Fruit fly (Drosophila melanogaster): ENCODE measurements around the gene RhoL.

RhoL gene

DNA sequence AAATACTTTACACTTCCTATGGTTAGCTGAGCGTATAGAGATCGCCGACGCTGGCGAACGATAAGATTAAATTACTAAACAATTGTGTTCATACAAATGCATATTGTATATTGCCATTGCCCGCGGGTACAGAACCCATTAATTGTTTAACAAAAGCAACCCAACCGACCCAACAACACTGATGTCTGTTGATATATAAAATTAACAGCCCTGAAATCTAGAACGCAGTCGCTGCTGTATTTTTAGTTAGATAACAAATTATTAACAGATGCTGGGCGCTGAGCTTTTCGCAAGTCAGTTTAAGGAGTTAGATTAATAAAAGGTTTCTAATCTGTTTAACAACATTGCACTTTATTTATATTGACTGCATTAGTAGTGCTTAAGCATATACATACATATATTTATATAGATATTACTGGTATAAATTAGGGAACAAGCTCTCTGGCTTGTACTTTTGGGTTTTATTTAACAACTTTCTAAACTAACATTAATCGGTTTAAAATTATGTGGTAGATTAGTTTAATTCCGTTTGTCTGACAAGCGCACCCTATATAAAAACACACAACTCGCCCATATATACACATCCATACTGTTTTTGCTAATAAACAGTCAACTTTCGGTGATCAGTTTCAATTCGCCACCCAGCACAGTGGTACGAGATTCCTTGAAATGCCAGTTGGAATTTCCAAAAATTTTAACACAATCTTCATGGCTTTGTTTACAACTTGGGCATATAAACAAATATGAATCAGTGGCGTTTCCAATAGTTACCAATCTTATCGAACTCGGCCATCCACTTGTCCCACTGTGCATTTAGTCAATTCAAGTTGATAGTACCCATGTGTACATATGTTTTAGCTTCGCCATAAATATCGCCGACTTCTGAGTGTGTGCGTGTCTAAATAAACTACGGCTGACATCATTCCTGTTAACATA lies 25.8 kb upstream of the RhoL start (continued):
- TF ChIP-seq Ravus (GFP tag; IDR thresholded peaks at IDR 0.05) (peak; percentile 84), CG3281 (GFP tag; optimal IDR thresholded peaks at IDR 0.05) (peak; percentile 96), CG16813 (GFP tag; IDR thresholded peaks at IDR 0.05; ENCODE audit: partially characterized antibody) (no peak), CG8478 (optimal IDR thresholded peaks at IDR 0.05) (no peak), CG6854 (GFP tag; optimal IDR thresholded peaks at IDR 0.05) (peak; percentile 89), eve (GFP tag; optimal IDR thresholded peaks at IDR 0.05) (no peak), Ets65A (GFP tag) (peak; percentile 98), Med (GFP tag) (peak; percentile 100), CG31441 (GFP tag; IDR thresholded peaks at IDR 0.05) (no peak), psq (GFP tag; optimal IDR thresholded peaks at IDR 0.05) (peak; percentile 7), nmo (GFP tag; optimal IDR thresholded peaks at IDR 0.05) (peak; percentile 77), NfI (GFP tag; optimal IDR thresholded peaks at IDR 0.05) (peak; percentile 88), dati (GFP tag; IDR thresholded peaks at IDR 0.05) (peak; percentile 68), Hr39 (optimal IDR thresholded peaks at IDR 0.05) (no peak), CG8388 (GFP tag; optimal IDR thresholded peaks at IDR 0.05) (no peak), CG11723 (GFP tag; optimal IDR thresholded peaks at IDR 0.05) (no peak), gcm (GFP tag; optimal IDR thresholded peaks at IDR 0.05) (peak; percentile 43), Lpt (GFP tag; optimal IDR thresholded peaks at IDR 0.05) (no peak), Doc3 (GFP tag; IDR thresholded peaks at IDR 0.05; ENCODE audit: partially characterized antibody) (no peak), ATbp (GFP tag; optimal IDR thresholded peaks at IDR 0.05) (peak; percentile 81), CG6272 (GFP tag; IDR thresholded peaks at IDR 0.05) (peak; percentile 88), Gsc (GFP tag; IDR thresholded peaks at IDR 0.05) (no peak), CG11398 (GFP tag; optimal IDR thresholded peaks at IDR 0.05) (peak; percentile 67), wek (GFP tag; optimal IDR thresholded peaks at IDR 0.05) (peak; percentile 65), CG18764 (GFP tag; optimal IDR thresholded peaks at IDR 0.05) (peak; percentile 85), luna (GFP tag; optimal IDR thresholded peaks at IDR 0.05) (peak; percentile 93), jigr1 (GFP tag; IDR thresholded peaks at IDR 0.05) (peak; percentile 66; the same call in 1 of the 3 replicates), CG9797 (GFP tag; optimal IDR thresholded peaks at IDR 0.05) (no peak), gce (GFP tag; IDR thresholded peaks at IDR 0.05) (peak; percentile 82; the same call in 2 of the 3 replicates), CG1602 (GFP tag; optimal IDR thresholded peaks at IDR 0.05) (peak; percentile 63), aop (GFP tag; IDR thresholded peaks at IDR 0.05) (0 out of 2 replicates have a peak, but pooled peaks have one; percentile 24), seq (GFP tag; IDR thresholded peaks at IDR 0.05) (peak; percentile 72), D19A (tag; optimal IDR thresholded peaks at IDR 0.05) (no peak), zfh1 (GFP tag; IDR thresholded peaks at IDR 0.05) (peak; percentile 91), pzg (GFP tag; optimal IDR thresholded peaks at IDR 0.05) (peak; percentile 23), CG10274 (GFP tag; optimal IDR thresholded peaks at IDR 0.05) (peak; percentile 79), CG4404 (GFP tag; IDR thresholded peaks at IDR 0.05) (peak; percentile 70), CG32532 (GFP tag; IDR thresholded peaks at IDR 0.05) (peak; percentile 98), maf-S (GFP tag; optimal IDR thresholded peaks at IDR 0.05) (peak; percentile 85), jumu (GFP tag; optimal IDR thresholded peaks at IDR 0.05) (peak; percentile 90), CG6689 (GFP tag; IDR thresholded peaks at IDR 0.05) (peak; percentile 88), Fer3 (tag; optimal IDR thresholded peaks at IDR 0.05) (peak; percentile 95), gsb (GFP tag; IDR thresholded peaks at IDR 0.05) (peak; percentile 90), Drgx (GFP tag; IDR thresholded peaks at IDR 0.05) (peak; percentile 96), chm (GFP tag; IDR thresholded peaks at IDR 0.05) (peak; percentile 90), ftz-f1 (GFP tag; optimal IDR thresholded peaks at IDR 0.05) (peak; percentile 65), HLH54F (GFP tag; optimal IDR thresholded peaks at IDR 0.05) (peak; percentile 81), bigmax (GFP tag; optimal IDR thresholded peaks at IDR 0.05) (peak; percentile 51), mam (GFP tag; optimal IDR thresholded peaks at IDR 0.05) (peak; percentile 94), CG12071 (GFP tag; optimal IDR thresholded peaks at IDR 0.05) (peak; percentile 95)
